Fruit fly (Drosophila melanogaster): ENCODE results near the gene skd.
A peak's percentile ranks its signal among the peaks of the same experiment; 100 is the strongest.

skd gene

dm6 chr3L:20950136-20950499, 77.1 kb downstream of the skd start (continued):
- TF ChIP-seq H15 (GFP tag; IDR thresholded peaks at IDR 0.05): peak; percentile 71
- TF ChIP-seq CG4328 (GFP tag; optimal IDR thresholded peaks at IDR 0.05): peak; percentile 41
- TF ChIP-seq phol (tag; optimal IDR thresholded peaks at IDR 0.05): peak; percentile 86
- TF ChIP-seq ken (GFP tag; IDR thresholded peaks at IDR 0.05): peak; percentile 52; the same call in 1 of the 3 replicates
- no peak for TF ChIP-seq CG16813 (GFP tag; IDR thresholded peaks at IDR 0.05; ENCODE audit: partially characterized antibody)
- TF ChIP-seq Ravus (GFP tag; IDR thresholded peaks at IDR 0.05): no peak
- TF ChIP-seq CG14667 (GFP tag; IDR thresholded peaks at IDR 0.05): no peak
- no peak for TF ChIP-seq CG9876 (GFP tag; optimal IDR thresholded peaks at IDR 0.05)
- TF ChIP-seq CG3407 (GFP tag; optimal IDR thresholded peaks at IDR 0.05): peak; percentile 77
- TF ChIP-seq YL-1 (GFP tag; optimal IDR thresholded peaks at IDR 0.05): no peak
- no peak for TF ChIP-seq gfzf (GFP tag; optimal IDR thresholded peaks at IDR 0.05)
- peak; percentile 79 for TF ChIP-seq Oli (tag; optimal IDR thresholded peaks at IDR 0.05)
- TF ChIP-seq Lpt (GFP tag; optimal IDR thresholded peaks at IDR 0.05): no peak
- peak; percentile 73 for TF ChIP-seq ATbp (GFP tag; optimal IDR thresholded peaks at IDR 0.05)
- peak; percentile 73 for TF ChIP-seq nerfin-1 (tag; optimal IDR thresholded peaks at IDR 0.05)
- peak; percentile 16 for TF ChIP-seq jing (GFP tag; optimal IDR thresholded peaks at IDR 0.05)
- TF ChIP-seq Max (GFP tag; optimal IDR thresholded peaks at IDR 0.05): peak; percentile 33
- peak; percentile 70 for TF ChIP-seq row (GFP tag; IDR thresholded peaks at IDR 0.05)
- peak; percentile 13 for TF ChIP-seq nau (GFP tag; optimal IDR thresholded peaks at IDR 0.05)
- TF ChIP-seq inv (GFP tag; IDR thresholded peaks at IDR 0.05; ENCODE audit: partially characterized antibody): no peak
- TF ChIP-seq caup (GFP tag; optimal IDR thresholded peaks at IDR 0.05; ENCODE audit: severe bottlenecking): no peak
- no peak for TF ChIP-seq CG7928 (GFP tag; optimal IDR thresholded peaks at IDR 0.05)
- TF ChIP-seq Pdp1 (GFP tag; optimal IDR thresholded peaks at IDR 0.05): peak in 1 of 2 experiments; percentile 15
- no peak for TF ChIP-seq Doc2 (GFP tag; IDR thresholded peaks at IDR 0.05)
- no peak for TF ChIP-seq CG32532 (GFP tag; IDR thresholded peaks at IDR 0.05)
- no peak for TF ChIP-seq ftz-f1 (GFP tag; optimal IDR thresholded peaks at IDR 0.05)
- TF ChIP-seq CHES-1-like (GFP tag; optimal IDR thresholded peaks at IDR 0.05): no peak
- no peak for TF ChIP-seq MESR4 (GFP tag; optimal IDR thresholded peaks at IDR 0.05)
- no peak for TF ChIP-seq NC2α (GFP tag; optimal IDR thresholded peaks at IDR 0.05)
- TF ChIP-seq so (GFP tag; IDR thresholded peaks at IDR 0.05): peak; percentile 15; the same call in 1 of the 3 replicates
- peak; percentile 6; the same call in 1 of the 2 replicates for TF ChIP-seq CG7372 (GFP tag; IDR thresholded peaks at IDR 0.05)
- no peak for TF ChIP-seq mam (GFP tag; optimal IDR thresholded peaks at IDR 0.05)
- no peak for TF ChIP-seq sima (GFP tag; optimal IDR thresholded peaks at IDR 0.05)
- TF ChIP-seq Ets97D (GFP tag; optimal IDR thresholded peaks at IDR 0.05): no peak
- peak; percentile 47; the same call in 1 of the 2 replicates for TF ChIP-seq stc (GFP tag; IDR thresholded peaks at IDR 0.05)
- no peak for TF ChIP-seq Vsx1 (GFP tag; optimal IDR thresholded peaks at IDR 0.05)
- no peak for TF ChIP-seq CG31388 (GFP tag; optimal IDR thresholded peaks at IDR 0.05)
- no peak for TF ChIP-seq CG17186 (GFP tag; optimal IDR thresholded peaks at IDR 0.05)
- TF ChIP-seq Hey (tag; optimal IDR thresholded peaks at IDR 0.05): no peak
- peak; percentile 90 for TF ChIP-seq lbe (GFP tag; optimal IDR thresholded peaks at IDR 0.05)
- TF ChIP-seq CG12155 (GFP tag; optimal IDR thresholded peaks at IDR 0.05): no peak
- TF ChIP-seq CG31365 (tag; optimal IDR thresholded peaks at IDR 0.05): no peak
- peak; percentile 57 for TF ChIP-seq CG17385 (GFP tag; optimal IDR thresholded peaks at IDR 0.05)
- peak; percentile 56 for TF ChIP-seq CG5180 (GFP tag; optimal IDR thresholded peaks at IDR 0.05)
- no peak for TF ChIP-seq Nf-YB (GFP tag; optimal IDR thresholded peaks at IDR 0.05)
- TF ChIP-seq hkb (optimal IDR thresholded peaks at IDR 0.05): no peak
- TF ChIP-seq hkb (GFP tag; IDR thresholded peaks at IDR 0.05): peak; percentile 69
- peak; percentile 0 for TF ChIP-seq CG9609 (GFP tag; optimal IDR thresholded peaks at IDR 0.05)
- TF ChIP-seq CG14860 (GFP tag; IDR thresholded peaks at IDR 0.05; ENCODE audit: partially characterized antibody): no peak
- TF ChIP-seq Aef1 (GFP tag; IDR thresholded peaks at IDR 0.05): no peak
- TF ChIP-seq cwo (GFP tag; optimal IDR thresholded peaks at IDR 0.05): peak; percentile 30
